Fruit fly (Drosophila melanogaster) whole organism, embryonic: ENCODE results near the gene Spec2.

Source experiments
- CG10431 ChIP-seq: fragments of 200-800 bp; sonication (Bioruptor generic); optimal IDR thresholded peaks from 3 replicates; lab custom pipeline; 2018; ENCODE audit warnings: missing biosample characterization, mild to moderate bottlenecking, missing genetic modification characterization
- CG11456 ChIP-seq: fragments of 200-800 bp; sonication (Bioruptor generic); IDR thresholded peaks from 3 replicates; pipeline ENCODE4 v1.3.6; 2022; ENCODE audit warnings: missing biosample characterization, missing genetic modification characterization
- CG16815 ChIP-seq: fragments of 200-800 bp; sonication (Bioruptor generic); optimal IDR thresholded peaks from 3 replicates; lab custom pipeline; 2017; ENCODE audit warnings: missing biosample characterization, mild to moderate bottlenecking, missing genetic modification characterization
- CG1792 ChIP-seq: fragments of 200-800 bp; sonication (Bioruptor generic); optimal IDR thresholded peaks from 2 replicates; lab custom pipeline; 2016; ENCODE audit warnings: missing biosample characterization, missing genetic modification characterization
- CG18262 ChIP-seq: fragments of 200-800 bp; optimal IDR thresholded peaks from 3 replicates; lab custom pipeline; 2019; ENCODE audit warnings: missing biosample characterization, mild to moderate bottlenecking, missing genetic modification characterization, moderate library complexity
- CG18619 ChIP-seq: fragments of 200-800 bp; sonication (Bioruptor generic); optimal IDR thresholded peaks from 3 replicates; lab custom pipeline; 2017; ENCODE audit warnings: missing biosample characterization, mild to moderate bottlenecking, missing genetic modification characterization
- CG2120 ChIP-seq: fragments of 200-800 bp; sonication (Bioruptor generic); optimal IDR thresholded peaks from 3 replicates; lab custom pipeline; 2016; ENCODE audit warnings: missing biosample characterization, missing genetic modification characterization
- CG2712 ChIP-seq: fragments of 200-800 bp; optimal IDR thresholded peaks from 3 replicates; lab custom pipeline; 2019; ENCODE audit warnings: missing biosample characterization, mild to moderate bottlenecking, missing genetic modification characterization, moderate library complexity
- CG4404 ChIP-seq: fragments of 200-800 bp; sonication (Bioruptor generic); IDR thresholded peaks from 2 replicates; pipeline ENCODE4 v1.3.6; 2022; ENCODE audit warnings: missing biosample characterization, missing genetic modification characterization
- CG6683 ChIP-seq: fragments of 200-800 bp; sonication (Bioruptor generic); optimal IDR thresholded peaks from 2 replicates; lab custom pipeline; 2017; ENCODE audit warnings: missing biosample characterization, mild to moderate bottlenecking, missing genetic modification characterization, missing genetic modification reagents
- CG6813 ChIP-seq: fragments of 200-800 bp; sonication (Bioruptor generic); optimal IDR thresholded peaks from 2 replicates; lab custom pipeline; 2017; ENCODE audit warnings: missing biosample characterization, missing genetic modification characterization, mild to moderate bottlenecking, moderate library complexity, missing genetic modification reagents
- CG8290 ChIP-seq, 3 experiments: fragments of 200-800 bp; sonication (Bioruptor generic); optimal IDR thresholded peaks; 2 replicates each; lab custom pipeline; 2016 to 2019; ENCODE audit warnings: missing biosample characterization in 3 of 3, missing genetic modification characterization in 3 of 3, mild to moderate bottlenecking in 2 of 3, moderate library complexity in 1 of 3
- CG9797 ChIP-seq: fragments of 200-800 bp; sonication (Bioruptor generic); optimal IDR thresholded peaks from 3 replicates; lab custom pipeline; 2018; ENCODE audit warnings: missing biosample characterization, mild to moderate bottlenecking, missing genetic modification characterization
- CHES-1-like ChIP-seq: fragments of 200-800 bp; sonication (Bioruptor generic); optimal IDR thresholded peaks from 2 replicates; lab custom pipeline; 2016; ENCODE audit warnings: missing biosample characterization, missing genetic modification characterization
- CTCF ChIP-seq: fragments of 200-800 bp; sonication (Bioruptor generic); optimal IDR thresholded peaks from 2 replicates; lab custom pipeline; 2017; ENCODE audit warnings: missing biosample characterization, mild to moderate bottlenecking, missing genetic modification characterization, moderate library complexity
- Chrac-16 ChIP-seq: fragments of 200-800 bp; sonication (Bioruptor generic); optimal IDR thresholded peaks from 3 replicates; lab custom pipeline; 2016; ENCODE audit warnings: missing biosample characterization, missing genetic modification characterization
- CkIIα-i1 ChIP-seq: fragments of 200-800 bp; sonication (Bioruptor generic); IDR thresholded peaks from 2 replicates; pipeline ENCODE4 v1.3.6; 2022; ENCODE audit warnings: missing biosample characterization, missing genetic modification characterization
- Dip3 ChIP-seq: fragments of 200-800 bp; sonication (Bioruptor generic); optimal IDR thresholded peaks from 3 replicates; lab custom pipeline; 2016; ENCODE audit warnings: missing biosample characterization, missing genetic modification characterization
- Doc2 ChIP-seq: fragments of 200-800 bp; sonication (Bioruptor generic); IDR thresholded peaks from 2 replicates; pipeline ENCODE4 v1.3.6; 2022; ENCODE audit warnings: missing biosample characterization, missing genetic modification characterization
- Drgx ChIP-seq: fragments of 200-800 bp; sonication (Bioruptor generic); IDR thresholded peaks from 2 replicates; pipeline ENCODE4 v1.3.6; 2022; ENCODE audit warnings: missing biosample characterization, missing genetic modification characterization
- Ets97D ChIP-seq: fragments of 200-800 bp; sonication (Bioruptor generic); optimal IDR thresholded peaks from 3 replicates; lab custom pipeline; 2016; ENCODE audit warnings: missing biosample characterization, missing genetic modification characterization
- HHEX ChIP-seq: fragments of 200-800 bp; sonication (Bioruptor generic); optimal IDR thresholded peaks from 3 replicates; lab custom pipeline; 2017; ENCODE audit warnings: missing biosample characterization, mild to moderate bottlenecking, missing genetic modification characterization, missing genetic modification reagents
- HmgZ ChIP-seq: fragments of 200-800 bp; sonication (Bioruptor generic); optimal IDR thresholded peaks from 2 replicates; lab custom pipeline; 2018; ENCODE audit warnings: missing biosample characterization, mild to moderate bottlenecking, missing genetic modification characterization
- Hsf ChIP-seq: fragments of 200-800 bp; sonication (Bioruptor generic); optimal IDR thresholded peaks from 3 replicates; lab custom pipeline; 2016; ENCODE audit warnings: missing biosample characterization, missing genetic modification characterization
- Max ChIP-seq: fragments of 200-800 bp; sonication (Bioruptor generic); optimal IDR thresholded peaks from 2 replicates; lab custom pipeline; 2016; ENCODE audit warnings: missing biosample characterization, mild to moderate bottlenecking, missing genetic modification characterization
- NFAT ChIP-seq: fragments of 200-800 bp; sonication (Bioruptor generic); IDR thresholded peaks from 2 replicates; pipeline ENCODE4 v1.3.6; 2022; ENCODE audit warnings: missing biosample characterization, missing genetic modification characterization
- abd-A ChIP-seq: fragments of 200-800 bp; sonication (Bioruptor generic); optimal IDR thresholded peaks from 3 replicates; lab custom pipeline; 2019; ENCODE audit warnings: missing biosample characterization, mild to moderate bottlenecking, missing genetic modification characterization, moderate library complexity
- aop ChIP-seq: fragments of 200-800 bp; sonication (Bioruptor generic); IDR thresholded peaks from 2 replicates; pipeline ENCODE4 v1.3.6; 2022; ENCODE audit warnings: missing biosample characterization, missing genetic modification characterization
- crp ChIP-seq, 2 experiments: fragments of 200-800 bp; sonication (Bioruptor generic); optimal IDR thresholded peaks; 2 replicates in 1 of 2; 3 replicates in 1 of 2; lab custom pipeline; 2017; ENCODE audit warnings: missing biosample characterization in 2 of 2, missing genetic modification characterization in 2 of 2, mild to moderate bottlenecking in 1 of 2, moderate library complexity in 1 of 2
- cwo ChIP-seq: fragments of 200-800 bp; sonication (Bioruptor generic); optimal IDR thresholded peaks from 3 replicates; lab custom pipeline; 2017; ENCODE audit warnings: missing biosample characterization, missing genetic modification characterization, mild to moderate bottlenecking, moderate library complexity, missing genetic modification reagents
- da ChIP-seq: fragments of 200-800 bp; sonication (Bioruptor generic); optimal IDR thresholded peaks from 2 replicates; lab custom pipeline; 2016; ENCODE audit warnings: missing biosample characterization, missing genetic modification characterization
- dimm ChIP-seq: fragments of 200-800 bp; sonication (Bioruptor generic); IDR thresholded peaks from 2 replicates; pipeline ENCODE4 v1.3.6; 2022; ENCODE audit warnings: missing biosample characterization, missing genetic modification characterization
- fd3F ChIP-seq: fragments of 200-800 bp; sonication (Bioruptor generic); optimal IDR thresholded peaks from 2 replicates; lab custom pipeline; 2018; ENCODE audit warnings: missing biosample characterization, mild to moderate bottlenecking, missing genetic modification characterization, moderate library complexity
- fru ChIP-seq: fragments of >200 bp; optimal IDR thresholded peaks from 2 replicates; lab custom pipeline; 2017
- gce ChIP-seq: fragments of 200-800 bp; sonication (Bioruptor generic); IDR thresholded peaks from 3 replicates; pipeline ENCODE4 v1.3.6; 2022; ENCODE audit warnings: missing biosample characterization, missing genetic modification characterization
- gcm ChIP-seq: fragments of 200-800 bp; sonication (Bioruptor generic); optimal IDR thresholded peaks from 2 replicates; lab custom pipeline; 2019; ENCODE audit warnings: missing biosample characterization, mild to moderate bottlenecking, missing genetic modification characterization, moderate library complexity
- ham ChIP-seq: fragments of 200-800 bp; sonication (Bioruptor generic); IDR thresholded peaks from 2 replicates; pipeline ENCODE4 v1.3.6; 2022; ENCODE audit warnings: missing biosample characterization, missing genetic modification characterization
- kni ChIP-seq: fragments of 200-800 bp; sonication (Bioruptor generic); optimal IDR thresholded peaks from 3 replicates; lab custom pipeline; 2017; ENCODE audit warnings: mild to moderate bottlenecking, missing biosample characterization, missing genetic modification reagents, missing genetic modification characterization
- lmd ChIP-seq: fragments of 200-800 bp; sonication (Bioruptor generic); IDR thresholded peaks from 2 replicates; pipeline ENCODE4 v1.3.6; 2022; ENCODE audit warnings: missing biosample characterization, missing genetic modification characterization
- nau ChIP-seq: fragments of 200-800 bp; sonication (Bioruptor generic); optimal IDR thresholded peaks from 3 replicates; lab custom pipeline; 2017; ENCODE audit warnings: missing biosample characterization, mild to moderate bottlenecking, missing genetic modification characterization, missing genetic modification reagents
- nom ChIP-seq: fragments of 200-800 bp; sonication (Bioruptor generic); optimal IDR thresholded peaks from 2 replicates; lab custom pipeline; 2017; ENCODE audit warnings: missing biosample characterization, missing genetic modification characterization, mild to moderate bottlenecking, moderate library complexity, missing genetic modification reagents
- phol ChIP-seq: fragments of 200-800 bp; sonication (Bioruptor generic); optimal IDR thresholded peaks from 3 replicates; lab custom pipeline; 2018; ENCODE audit warnings: missing biosample characterization, mild to moderate bottlenecking, missing genetic modification characterization, moderate library complexity
- pros ChIP-seq: fragments of 200-800 bp; sonication (Bioruptor generic); optimal IDR thresholded peaks from 3 replicates; lab custom pipeline; 2019; ENCODE audit warnings: missing biosample characterization, mild to moderate bottlenecking, missing genetic modification characterization, moderate library complexity
- sens ChIP-seq: fragments of 200-800 bp; sonication (Bioruptor generic); peaks from one replicate; lab custom pipeline; 2016; ENCODE audit warnings: missing biosample characterization, missing genetic modification characterization
- sima ChIP-seq: fragments of 200-800 bp; sonication (Bioruptor generic); optimal IDR thresholded peaks from 2 replicates; lab custom pipeline; 2016; ENCODE audit warnings: missing biosample characterization, missing genetic modification characterization
- sna ChIP-seq: fragments of 200-800 bp; sonication (Bioruptor generic); IDR thresholded peaks from 2 replicates; pipeline ENCODE4 v1.3.6; 2022; ENCODE audit warnings: missing biosample characterization, missing genetic modification characterization; ENCODE audit not compliant: partially characterized antibody
- tap ChIP-seq: fragments of 200-800 bp; optimal IDR thresholded peaks from 3 replicates; lab custom pipeline; 2019; ENCODE audit warnings: missing biosample characterization, mild to moderate bottlenecking, missing genetic modification characterization, moderate library complexity
- tgo ChIP-seq: fragments of 200-800 bp; sonication (Bioruptor generic); IDR thresholded peaks from 3 replicates; pipeline ENCODE4 v1.3.6; 2022; ENCODE audit warnings: missing biosample characterization, missing genetic modification characterization
- zen2 ChIP-seq: fragments of 200-800 bp; sonication (Bioruptor generic); IDR thresholded peaks from 3 replicates; pipeline ENCODE4 v1.3.6; 2022; ENCODE audit warnings: missing biosample characterization, missing genetic modification characterization; ENCODE audit not compliant: partially characterized antibody

The Spec2 gene

dm6 chr3R:5648569-5649476 is 24.9 kb upstream of the Spec2 start, which contains the start of the genes MTA1-like and Sec23 (continued):
- TF ChIP-seq lmd: peak; percentile 44; the same call in 1 of the 2 replicates
- no peak for TF ChIP-seq aop (GFP tag; lab: Robert Waterston, UW)
- peak; percentile 40; the same call in 1 of the 3 replicates for TF ChIP-seq tgo (GFP tag; lab: Robert Waterston, UW)
- no peak for TF ChIP-seq Hsf (GFP tag; lab: Kevin White, UChicago)
- TF ChIP-seq CG10431 (GFP tag; lab: Kevin White, UChicago): peak; percentile 57
- TF ChIP-seq da (GFP tag; lab: Kevin White, UChicago): no peak
- peak; percentile 5 for TF ChIP-seq Dip3 (GFP tag; lab: Kevin White, UChicago)
- peak; percentile 81 for TF ChIP-seq sens (GFP tag; lab: Kevin White, UChicago)
- peak; percentile 35 for TF ChIP-seq CG9797 (GFP tag; lab: Kevin White, UChicago)
- TF ChIP-seq pros (GFP tag; lab: Kevin White, UChicago): peak; percentile 97
- TF ChIP-seq CG2120 (GFP tag; lab: Kevin White, UChicago): peak; percentile 51
- TF ChIP-seq sna (GFP tag; lab: Robert Waterston, UW): peak; percentile 94
- no peak for TF ChIP-seq Doc2 (GFP tag; lab: Robert Waterston, UW)
- TF ChIP-seq NFAT (GFP tag; lab: Robert Waterston, UW): no peak
- TF ChIP-seq CG6813 (GFP tag; lab: Kevin White, UChicago): peak; percentile 7
- no peak for TF ChIP-seq HHEX
- TF ChIP-seq CHES-1-like (GFP tag; lab: Kevin White, UChicago): no peak
- TF ChIP-seq nom (GFP tag; lab: Kevin White, UChicago): no peak
- peak; percentile 75 for TF ChIP-seq CG18262 (tag; lab: Kevin White, UChicago)
- no peak for TF ChIP-seq fru (lab: Kevin White, UChicago)
- peak; percentile 85; the same call in 2 of the 3 replicates for TF ChIP-seq zen2 (GFP tag; lab: Robert Waterston, UW)
- TF ChIP-seq Max (GFP tag; lab: Kevin White, UChicago): peak; percentile 50
- no peak for TF ChIP-seq nau (GFP tag; lab: Kevin White, UChicago)
- TF ChIP-seq Drgx: no peak
- peak; percentile 14 for TF ChIP-seq kni
- no peak for TF ChIP-seq CG6683 (GFP tag; lab: Kevin White, UChicago)
- peak; percentile 98 for TF ChIP-seq phol (tag; lab: Kevin White, UChicago)
- no peak for TF ChIP-seq cwo
- TF ChIP-seq CG18619 (GFP tag; lab: Kevin White, UChicago): peak; percentile 57
- TF ChIP-seq fd3F (GFP tag; lab: Kevin White, UChicago): no peak
- peak; percentile 38 for TF ChIP-seq CG16815
- TF ChIP-seq sima: no peak
- TF ChIP-seq HmgZ (tag; lab: Kevin White, UChicago): peak; percentile 26
- peak; percentile 64 for TF ChIP-seq Ets97D (GFP tag; lab: Kevin White, UChicago)
- peak; percentile 35; the same call in 1 of the 2 replicates for TF ChIP-seq CG4404 (GFP tag; lab: Robert Waterston, UW)
- peak in 1 of 2 experiments; percentile 81 for TF ChIP-seq crp (GFP tag; optimal IDR thresholded peaks at IDR 0.05; lab: Kevin White, UChicago)
- peak; percentile 43 for TF ChIP-seq Chrac-16 (GFP tag; lab: Kevin White, UChicago)
- peak; percentile 35 for TF ChIP-seq CTCF
- no peak for TF ChIP-seq CkIIα-i1 (GFP tag; lab: Robert Waterston, UW)
- TF ChIP-seq tap (tag; lab: Kevin White, UChicago): peak; percentile 46
- TF ChIP-seq dimm (GFP tag; lab: Robert Waterston, UW): no peak
- no peak for TF ChIP-seq abd-A (tag; lab: Kevin White, UChicago)
- TF ChIP-seq gcm (GFP tag; lab: Kevin White, UChicago): no peak
- no peak for TF ChIP-seq CG1792 (GFP tag; lab: Kevin White, UChicago)
- no peak for TF ChIP-seq gce (GFP tag; lab: Robert Waterston, UW)
- TF ChIP-seq ham: no peak
- TF ChIP-seq CG11456: peak; percentile 45; the same call in 1 of the 3 replicates
- TF ChIP-seq CG8290 (GFP tag; optimal IDR thresholded peaks at IDR 0.05; lab: Kevin White, UChicago): peak; percentile 45
- TF ChIP-seq CG8290 (tag; optimal IDR thresholded peaks at IDR 0.05; lab: Kevin White, UChicago): peak; percentile 29 to 49
- peak; percentile 69 for TF ChIP-seq CG2712 (tag; lab: Kevin White, UChicago)
